Worm (Caenorhabditis elegans): ENCODE results near the gene bath-44.

- TF ChIP-seq lin-39 (tag; optimal IDR thresholded peaks at IDR 0.05), result no peak
- TF ChIP-seq nhr-25 (tag; optimal IDR thresholded peaks at IDR 0.05), result peak; percentile 79
Measured at ce11 chrII:7413275-7413674, 18.5 kb downstream of the bath-44 start.
